Fruit fly (Drosophila melanogaster) S2 (cell line): ENCODE data around the gene CG6136.
A peak's percentile ranks its signal among the peaks of the same experiment; 100 is the strongest.

ENCODE experiments used
- CG8478 ChIP-seq: fragments of >200 bp; optimal IDR thresholded peaks from 2 replicates; lab custom pipeline; 2018
- CTCF ChIP-seq, 2 experiments: fragments of >200 bp; optimal IDR thresholded peaks; 2 replicates each; lab custom pipeline; 2018

The CG6136 gene

dm6 chr3R:15371833-15372232 lies at the start of gene CG6136, which contains the start of gene Ccm3:
Gene CG6136, minus strand, starts transcription at chr3R:15372212.
Gene Ccm3, plus strand, starts transcription at chr3R:15371957.
- no peak for TF ChIP-seq CG8478 (lab: Kevin White, UChicago)
- peak in 1 of 2 experiments; percentile 2 for TF ChIP-seq CTCF (optimal IDR thresholded peaks at IDR 0.05; lab: Kevin White, UChicago)

DNA sequence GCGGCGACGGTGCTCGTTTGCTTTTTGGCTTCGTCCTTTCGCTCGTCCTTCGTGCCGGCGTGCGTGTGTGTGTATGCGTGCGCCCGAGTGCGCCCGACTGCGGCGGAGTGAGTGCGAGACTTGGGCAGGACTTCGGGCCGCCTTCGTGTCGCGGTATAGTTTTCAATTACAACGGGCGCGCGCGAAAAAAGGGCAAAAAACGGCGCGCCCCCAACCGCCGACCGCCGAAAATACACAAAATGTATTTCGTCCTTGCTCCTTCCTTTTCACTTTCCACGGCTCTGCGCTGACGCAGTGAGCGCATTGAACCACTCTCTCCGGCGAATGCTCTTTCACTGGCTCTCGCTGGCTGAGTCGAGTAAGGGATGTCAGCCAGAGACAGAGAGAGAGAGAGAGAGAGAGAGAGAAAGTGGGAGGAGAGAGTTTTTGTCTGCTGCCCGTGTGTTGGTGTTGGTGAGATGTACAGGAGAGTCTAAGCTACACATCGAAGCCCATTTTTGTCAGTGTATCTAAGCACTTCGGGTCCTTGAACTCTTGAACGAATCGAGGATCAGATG lies 48.4 kb upstream of the CG6136 start:
- TF ChIP-seq CTCF (optimal IDR thresholded peaks at IDR 0.05; lab: Kevin White, UChicago) (no peak), CG8478 (lab: Kevin White, UChicago) (no peak)

DNA sequence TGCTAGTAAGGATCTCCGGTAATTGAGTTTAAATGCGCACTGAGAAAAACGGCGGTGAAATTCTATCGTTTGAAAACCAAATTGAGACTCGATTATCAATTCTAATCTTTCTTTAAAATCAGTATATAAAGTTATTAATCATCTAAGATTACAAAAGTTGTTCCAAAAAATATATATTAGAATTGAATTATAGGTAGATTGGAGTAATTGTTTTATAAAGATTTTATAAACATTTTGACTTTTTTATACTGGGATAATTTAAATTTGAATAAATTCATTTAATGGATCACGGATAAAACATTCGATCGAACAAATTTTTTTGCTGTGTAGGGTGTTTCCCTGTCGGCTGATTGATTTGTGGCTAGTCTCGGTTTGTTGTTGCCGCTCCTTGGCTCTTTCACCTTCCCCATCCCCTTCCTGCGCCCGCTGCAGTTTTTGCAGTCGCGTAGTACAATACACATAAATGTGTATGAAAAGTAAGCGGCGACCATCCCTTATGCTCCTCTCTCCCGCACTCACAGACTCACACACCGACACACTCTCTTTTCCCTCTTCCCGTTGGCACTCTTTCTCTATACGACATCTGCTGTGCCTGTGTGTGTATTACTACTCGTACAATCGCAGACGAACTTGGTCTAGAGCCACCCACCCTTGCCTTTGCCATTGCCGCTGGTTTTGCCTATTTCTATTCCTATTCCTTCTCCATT lies 47.0 kb upstream of the CG6136 start:
- TF ChIP-seq CG8478 (lab: Kevin White, UChicago) (no peak), CTCF (optimal IDR thresholded peaks at IDR 0.05; lab: Kevin White, UChicago) (no peak)

- TF ChIP-seq CG8478 (lab: Kevin White, UChicago) = no peak
- TF ChIP-seq CTCF (optimal IDR thresholded peaks at IDR 0.05; lab: Kevin White, UChicago) = no peak
Measured at dm6 chr3R:15417761-15418754, 46.0 kb upstream of the CG6136 start.

- TF ChIP-seq CTCF (optimal IDR thresholded peaks at IDR 0.05; lab: Kevin White, UChicago) (no peak), CG8478 (lab: Kevin White, UChicago) (no peak)
Measured at dm6 chr3R:15414936-15415601, 43.1 kb upstream of the CG6136 start.

DNA sequence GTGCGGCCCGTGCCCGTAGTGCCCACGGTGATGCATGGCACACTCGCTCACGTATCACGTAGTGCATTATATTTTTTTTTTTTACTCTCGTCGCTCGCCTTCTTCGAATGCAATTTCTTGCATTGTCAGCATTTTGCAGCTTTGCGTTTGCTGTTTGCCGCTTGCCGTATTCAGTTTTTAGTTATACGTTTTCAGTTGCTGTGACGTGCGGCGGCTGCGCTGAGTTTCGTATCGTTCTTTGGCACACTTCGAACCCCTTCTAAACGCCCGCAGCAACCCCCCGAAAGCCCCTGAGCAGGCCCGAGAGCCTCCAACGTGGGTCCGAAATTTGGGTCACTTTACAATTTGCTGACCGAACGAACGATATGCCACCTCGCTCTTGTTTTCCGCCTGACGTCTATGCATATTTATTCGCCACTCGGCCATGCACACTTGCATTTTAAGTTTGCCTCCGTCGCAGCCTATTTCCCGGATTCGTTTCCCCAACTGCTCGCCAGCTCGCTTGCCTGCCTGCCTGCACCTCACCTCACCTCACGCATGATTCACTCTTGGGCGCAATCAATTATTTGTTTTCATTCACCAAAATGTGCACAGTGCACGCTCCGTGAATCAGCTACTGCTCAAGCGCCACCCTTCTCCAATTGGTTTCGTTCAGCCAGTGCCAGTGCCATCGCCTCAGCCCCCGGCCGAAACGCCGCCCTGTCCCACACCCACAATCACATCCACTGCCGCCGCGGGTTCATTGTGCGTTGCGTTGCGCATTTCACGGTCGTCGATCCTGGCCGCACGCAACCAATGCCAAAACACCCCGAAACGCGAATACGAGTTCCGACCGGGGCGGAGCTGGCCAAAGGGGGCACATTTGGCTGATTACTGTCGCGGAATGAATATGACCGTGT lies 38.9 kb upstream of the CG6136 start:
- no peak for TF ChIP-seq CG8478 (lab: Kevin White, UChicago)
- TF ChIP-seq CTCF (optimal IDR thresholded peaks at IDR 0.05; lab: Kevin White, UChicago) = no peak

dm6 chr3R:15409772-15410688 lies 38.0 kb upstream of the CG6136 start:
- no peak for TF ChIP-seq CG8478 (lab: Kevin White, UChicago)
- TF ChIP-seq CTCF (optimal IDR thresholded peaks at IDR 0.05; lab: Kevin White, UChicago) = no peak

DNA sequence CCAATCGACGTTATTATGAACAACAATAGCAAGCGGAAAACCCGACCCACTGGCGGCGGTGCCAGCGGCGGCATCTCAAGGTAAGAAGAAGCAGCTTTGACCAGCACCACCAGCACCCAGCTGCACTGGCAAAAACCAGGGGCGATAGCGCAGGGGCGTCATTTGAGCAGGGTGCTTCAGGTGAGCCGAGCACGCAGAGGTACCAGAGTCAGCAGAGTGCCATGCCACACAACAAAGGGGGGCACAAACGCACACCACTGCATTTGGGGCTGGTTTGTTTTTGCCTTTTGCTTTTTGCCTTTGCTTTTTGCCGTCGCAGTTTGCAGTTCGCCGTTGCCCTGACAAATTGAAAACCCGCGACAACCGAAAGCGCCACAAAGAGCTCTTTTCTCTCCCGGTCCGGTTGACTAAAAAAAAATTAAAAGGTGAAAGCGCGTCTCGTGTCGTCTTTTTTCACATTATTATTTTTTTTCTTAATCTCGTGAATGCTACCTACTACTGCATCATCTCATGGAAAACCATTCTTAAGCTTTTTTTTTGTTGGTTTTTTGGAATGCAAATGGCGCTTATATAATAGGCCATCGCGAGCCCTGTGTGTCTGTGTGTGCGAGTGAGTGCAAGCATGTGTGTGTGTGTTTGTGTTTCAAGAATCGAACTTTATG lies 37.2 kb upstream of the CG6136 start:
- TF ChIP-seq CG8478 (lab: Kevin White, UChicago) (no peak), CTCF (optimal IDR thresholded peaks at IDR 0.05; lab: Kevin White, UChicago) (no peak)

DNA sequence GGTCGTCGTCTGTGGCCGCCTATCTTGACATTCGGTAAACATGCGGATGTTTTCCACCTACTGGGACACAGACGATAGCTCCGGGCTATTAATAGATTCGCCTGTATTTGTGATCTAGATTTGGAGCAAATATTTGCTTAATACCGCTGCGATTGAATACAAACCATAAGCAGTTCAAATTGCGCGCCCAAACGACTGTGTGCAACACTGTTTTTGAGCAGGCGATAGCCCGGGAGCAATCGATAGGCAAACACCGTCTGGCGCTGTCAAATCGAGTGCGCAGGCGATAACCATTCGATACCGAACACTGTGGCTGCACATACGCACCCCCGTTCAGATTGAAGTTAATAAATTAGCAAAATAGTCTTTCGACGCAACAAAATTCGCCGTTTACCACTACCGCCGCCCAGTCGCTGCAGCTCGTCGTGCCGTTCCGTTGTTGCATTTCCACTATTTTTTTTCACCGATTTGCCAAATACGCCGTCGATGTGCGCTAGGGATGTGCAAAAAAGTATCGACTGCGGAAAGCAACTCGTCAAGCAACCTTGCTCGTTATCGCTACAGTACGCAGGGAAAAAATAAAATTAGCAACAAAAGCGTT lies 36.2 kb upstream of the CG6136 start, which contains the start of gene Atx2:
Atx2 (plus strand) TSS at position 293 of the 601 bp plus-strand sequence.
- TF ChIP-seq CG8478 (lab: Kevin White, UChicago) (no peak), CTCF (optimal IDR thresholded peaks at IDR 0.05; lab: Kevin White, UChicago) (peak; percentile 36 to 41)

DNA sequence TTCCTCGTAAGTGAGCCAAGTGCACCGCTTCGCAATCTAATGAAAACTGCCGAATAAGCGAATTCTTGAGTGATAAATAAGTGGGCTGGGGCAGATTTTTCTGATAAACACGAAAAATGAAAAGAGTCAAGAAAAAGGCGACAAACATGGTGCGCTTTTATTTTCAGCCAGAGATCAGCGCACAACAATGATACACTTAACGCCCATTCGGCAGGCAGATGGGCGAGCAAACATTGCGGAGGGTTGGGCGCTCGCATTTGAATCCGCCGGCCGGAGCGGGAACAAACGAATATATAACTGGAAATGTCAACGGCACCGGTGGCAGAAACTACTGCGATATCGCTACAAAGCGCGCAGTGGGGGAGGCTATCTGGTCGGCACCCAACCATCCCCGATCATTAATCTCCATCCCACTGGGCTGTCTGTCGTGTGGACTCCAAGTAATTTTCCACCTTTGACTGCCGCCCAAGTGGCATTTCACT lies 35.0 kb upstream of the CG6136 start, which contains the start of gene CG6125:
CG6125 (minus strand) TSS at position 51 of the 482 bp plus-strand sequence.
- TF ChIP-seq CG8478 (lab: Kevin White, UChicago) (no peak), CTCF (optimal IDR thresholded peaks at IDR 0.05; lab: Kevin White, UChicago) (no peak)

DNA sequence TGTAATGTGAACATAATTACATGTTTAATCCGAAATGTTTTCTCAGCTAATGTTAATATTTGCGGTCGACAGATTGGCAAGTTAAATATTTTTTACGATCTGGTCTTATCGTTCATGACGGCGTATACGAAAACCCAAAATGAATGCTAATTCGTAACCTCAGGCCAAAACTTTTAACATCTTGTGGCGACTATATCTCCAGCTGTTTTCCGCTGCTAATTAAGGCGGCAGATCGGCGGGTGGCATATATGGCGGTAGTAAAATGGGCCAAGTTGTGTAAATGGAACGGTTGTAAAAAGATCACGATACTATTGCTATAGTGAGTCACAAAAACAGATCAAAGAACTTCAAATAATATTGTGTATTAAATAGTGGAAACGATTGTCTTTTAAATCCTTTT lies 34.4 kb upstream of the CG6136 start:
- no peak for TF ChIP-seq CTCF (optimal IDR thresholded peaks at IDR 0.05; lab: Kevin White, UChicago)
- no peak for TF ChIP-seq CG8478 (lab: Kevin White, UChicago)
